Fruit fly (Drosophila melanogaster): Measurements from ENCODE around the gene Strump.

DNA sequence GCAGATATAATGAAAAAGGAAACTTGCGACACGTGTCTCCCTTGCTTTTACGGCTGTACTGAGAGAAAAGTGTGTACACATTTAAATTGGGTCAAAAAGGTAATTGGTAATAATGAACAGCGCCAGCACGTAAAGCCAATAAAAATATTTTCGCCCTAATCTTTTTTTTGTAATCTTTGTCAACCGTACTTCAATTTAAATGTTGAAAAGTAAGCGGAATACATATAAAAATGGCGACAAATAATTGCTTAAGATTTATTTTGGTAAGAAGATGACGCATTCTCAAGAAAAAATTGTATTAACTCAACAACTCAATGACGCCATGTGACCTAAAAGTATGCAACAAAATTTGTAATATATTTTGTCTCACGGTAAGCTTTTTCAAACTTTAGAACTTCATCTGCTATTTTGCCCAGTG is 26.0 kb downstream of the Strump start:
- TF ChIP-seq OdsH (GFP tag; optimal IDR thresholded peaks at IDR 0.05) (peak; percentile 36), CG6854 (GFP tag; optimal IDR thresholded peaks at IDR 0.05) (no peak), fd85E (GFP tag; optimal IDR thresholded peaks at IDR 0.05) (no peak), vri (GFP tag; optimal IDR thresholded peaks at IDR 0.05) (no peak), Gug (GFP tag; IDR thresholded peaks at IDR 0.05) (no peak), Eip93F (GFP tag; optimal IDR thresholded peaks at IDR 0.05) (peak; percentile 8), CG15336 (GFP tag; IDR thresholded peaks at IDR 0.05) (peak; percentile 54), fkh (GFP tag; optimal IDR thresholded peaks at IDR 0.05) (no peak), Eip75B (GFP tag; optimal IDR thresholded peaks at IDR 0.05) (peak; percentile 64), Eip78C (GFP tag) (peak; percentile 87), svp (GFP tag) (no peak), CG7368 (GFP tag; optimal IDR thresholded peaks at IDR 0.05) (peak; percentile 20)
